Worm (Caenorhabditis elegans): ENCODE data around the gene fbxb-82.

DNA sequence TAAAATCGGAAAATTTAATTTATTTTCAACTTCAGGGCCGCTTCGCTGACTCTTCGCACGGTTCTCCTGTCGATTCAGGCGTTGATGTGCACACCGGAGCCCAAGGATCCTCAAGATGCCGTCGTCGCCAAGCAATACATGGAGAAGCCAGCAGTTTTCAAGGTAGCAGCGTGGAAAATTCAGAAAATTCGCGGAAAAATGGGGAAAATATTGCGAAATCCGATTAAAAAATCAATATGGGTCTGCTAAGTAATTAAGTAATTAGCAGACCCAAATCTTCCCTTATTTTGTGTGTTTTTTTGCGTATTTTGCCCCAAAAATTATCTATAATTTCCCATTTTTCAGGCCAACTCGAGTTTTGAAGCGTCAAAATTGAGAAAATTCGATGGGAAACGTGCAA lies 46.3 kb upstream of the fbxb-82 start:
- no peak for TF ChIP-seq lin-13 (GFP tag; optimal IDR thresholded peaks at IDR 0.05)
- no peak for TF ChIP-seq lin-11 (tag; optimal IDR thresholded peaks at IDR 0.05)
- TF ChIP-seq nhr-11 (tag; optimal IDR thresholded peaks at IDR 0.05), result no peak
- no peak for TF ChIP-seq unc-62 (GFP tag; optimal IDR thresholded peaks at IDR 0.05)
- TF ChIP-seq ceh-82 (tag; optimal IDR thresholded peaks at IDR 0.05), result no peak
- no peak for TF ChIP-seq nhr-10 (tag; optimal IDR thresholded peaks at IDR 0.05)
- no peak for TF ChIP-seq C34F6.9 (tag; optimal IDR thresholded peaks at IDR 0.05)
- no peak for TF ChIP-seq dmd-4 (tag; optimal IDR thresholded peaks at IDR 0.05)
- TF ChIP-seq elt-1 (tag; optimal IDR thresholded peaks at IDR 0.05), result no peak
- no peak for TF ChIP-seq F13H6.1 (tag; optimal IDR thresholded peaks at IDR 0.05)
